Fruit fly (Drosophila melanogaster): Measurements from ENCODE around the gene dos.

The dos gene

dm6 chr3L:2631406-2631805, 42.2 kb downstream of the dos start, which contains the start of the genes CG42245 and MEP-1 (continued):
- TF ChIP-seq dm (GFP tag; optimal IDR thresholded peaks at IDR 0.05), result peak; percentile 55
- no peak for TF ChIP-seq gsb (GFP tag; IDR thresholded peaks at IDR 0.05)
- TF ChIP-seq Max (GFP tag; optimal IDR thresholded peaks at IDR 0.05), result peak; percentile 69
- TF ChIP-seq cas (GFP tag; IDR thresholded peaks at IDR 0.05), result no peak
- TF ChIP-seq z (GFP tag; IDR thresholded peaks at IDR 0.05), result no peak
- TF ChIP-seq CG17829 (tag; optimal IDR thresholded peaks at IDR 0.05), result peak; percentile 59
- peak; percentile 81 for TF ChIP-seq lilli (GFP tag; optimal IDR thresholded peaks at IDR 0.05)
- TF ChIP-seq klu (GFP tag; IDR thresholded peaks at IDR 0.05), result no peak
- 0 out of 3 replicates have a peak, but pooled peaks have one; percentile 44 for TF ChIP-seq otp (GFP tag; IDR thresholded peaks at IDR 0.05)
- TF ChIP-seq Dad (GFP tag; optimal IDR thresholded peaks at IDR 0.05), result peak; percentile 57
- TF ChIP-seq bowl (GFP tag; IDR thresholded peaks at IDR 0.05), result no peak
- TF ChIP-seq CG33213 (GFP tag; optimal IDR thresholded peaks at IDR 0.05), result peak; percentile 44
- TF ChIP-seq Lhr (GFP tag; optimal IDR thresholded peaks at IDR 0.05), result peak; percentile 38
- peak; percentile 60 for TF ChIP-seq tin (GFP tag; optimal IDR thresholded peaks at IDR 0.05)
- TF ChIP-seq abd-A (tag; optimal IDR thresholded peaks at IDR 0.05), result no peak
- peak; percentile 12 to 28 for TF ChIP-seq chif (GFP tag; optimal IDR thresholded peaks at IDR 0.05)
- no peak for TF ChIP-seq oc (tag; optimal IDR thresholded peaks at IDR 0.05)
- no peak for TF ChIP-seq CG2889 (GFP tag; IDR thresholded peaks at IDR 0.05)
- peak; percentile 13 for TF ChIP-seq Six4 (GFP tag; optimal IDR thresholded peaks at IDR 0.05)
- TF ChIP-seq CG34422 (GFP tag; IDR thresholded peaks at IDR 0.05), result peak; percentile 60; the same call in 1 of the 3 replicates
- peak; percentile 55; the same call in 1 of the 3 replicates for TF ChIP-seq ci (GFP tag; IDR thresholded peaks at IDR 0.05)
- 0 out of 3 replicates have a peak, but pooled peaks have one; percentile 12 for TF ChIP-seq so (GFP tag; IDR thresholded peaks at IDR 0.05)
- no peak; the same call in 1 of the 2 replicates for TF ChIP-seq lmd (GFP tag; IDR thresholded peaks at IDR 0.05)
- TF ChIP-seq CG8290 (GFP tag; optimal IDR thresholded peaks at IDR 0.05), result peak; percentile 54
- TF ChIP-seq CG8290 (tag; optimal IDR thresholded peaks at IDR 0.05), result peak in 1 of 2 experiments; percentile 9
- TF ChIP-seq TFAM (GFP tag; optimal IDR thresholded peaks at IDR 0.05), result no peak
- peak; percentile 37 for TF ChIP-seq az2 (GFP tag; optimal IDR thresholded peaks at IDR 0.05)
- TF ChIP-seq CG13287 (GFP tag; IDR thresholded peaks at IDR 0.05; ENCODE audit: partially characterized antibody), result peak; percentile 81
- TF ChIP-seq CG15011 (GFP tag; optimal IDR thresholded peaks at IDR 0.05), result no peak
- no peak for TF ChIP-seq Taf1 (GFP tag; IDR thresholded peaks at IDR 0.05)
- peak; percentile 52 for TF ChIP-seq CG4854 (GFP tag; optimal IDR thresholded peaks at IDR 0.05)
- no peak for TF ChIP-seq Hey (tag; optimal IDR thresholded peaks at IDR 0.05)
- no peak for TF ChIP-seq fd3F (GFP tag; optimal IDR thresholded peaks at IDR 0.05)
- peak; percentile 48 for TF ChIP-seq bab2 (GFP tag; optimal IDR thresholded peaks at IDR 0.05)
- no peak for TF ChIP-seq CG14014 (GFP tag; IDR thresholded peaks at IDR 0.05)
- no peak for TF ChIP-seq peb (GFP tag; IDR thresholded peaks at IDR 0.05)
- peak; percentile 69 for TF ChIP-seq Scr (GFP tag; IDR thresholded peaks at IDR 0.05; ENCODE audit: partially characterized antibody)
- no peak for TF ChIP-seq CG6813 (GFP tag; optimal IDR thresholded peaks at IDR 0.05)

- TF ChIP-seq vfl (GFP tag; optimal IDR thresholded peaks at IDR 0.05) (no peak), crc (GFP tag; optimal IDR thresholded peaks at IDR 0.05) (no peak), fu2 (GFP tag; optimal IDR thresholded peaks at IDR 0.05) (peak; percentile 31), CHES-1-like (GFP tag; optimal IDR thresholded peaks at IDR 0.05) (peak; percentile 11), D19A (tag; optimal IDR thresholded peaks at IDR 0.05) (peak; percentile 93), CG13287 (GFP tag; IDR thresholded peaks at IDR 0.05; ENCODE audit: partially characterized antibody) (peak; percentile 55; the same call in 1 of the 2 replicates), cg (GFP tag; optimal IDR thresholded peaks at IDR 0.05) (peak; percentile 88), jumu (GFP tag; optimal IDR thresholded peaks at IDR 0.05) (peak; percentile 1), Dll (GFP tag; IDR thresholded peaks at IDR 0.05; ENCODE audit: partially characterized antibody) (0 out of 4 replicates have a peak, but pooled peaks have one; percentile 26), oc (tag; optimal IDR thresholded peaks at IDR 0.05) (no peak), slp2 (GFP tag; optimal IDR thresholded peaks at IDR 0.05) (no peak), CG2199 (GFP tag; IDR thresholded peaks at IDR 0.05) (0 out of 3 replicates have a peak, but pooled peaks have one; percentile 20), CG17385 (GFP tag; optimal IDR thresholded peaks at IDR 0.05) (peak; percentile 43), CG3163 (GFP tag; optimal IDR thresholded peaks at IDR 0.05) (peak; percentile 14), NK7.1 (GFP tag; optimal IDR thresholded peaks at IDR 0.05) (peak; percentile 4), Med (GFP tag) (peak; percentile 82)
These were observed 43.0 kb downstream of the dos start for dm6 chr3L:2632048-2632762.
